Fruit fly (Drosophila melanogaster): ENCODE measurements around the gene Srlp.

Gene Srlp

dm6 chr3R:12439401-12440143, 5.7 kb downstream of the Srlp start, which contains the start of gene Desat1 (continued):
- TF ChIP-seq Trl (optimal IDR thresholded peaks at IDR 0.05) (no peak), Trl (GFP tag; optimal IDR thresholded peaks at IDR 0.05) (no peak), CG42726 (GFP tag; IDR thresholded peaks at IDR 0.05; ENCODE audit: partially characterized antibody) (peak; percentile 58; the same call in 1 of the 2 replicates), Dref (GFP tag; IDR thresholded peaks at IDR 0.05) (peak; percentile 84), CG10979 (tag; optimal IDR thresholded peaks at IDR 0.05) (no peak), Scr (GFP tag; IDR thresholded peaks at IDR 0.05; ENCODE audit: partially characterized antibody) (peak; percentile 91), CG30403 (GFP tag; optimal IDR thresholded peaks at IDR 0.05) (peak; percentile 8), NC2β (GFP tag; optimal IDR thresholded peaks at IDR 0.05) (peak; percentile 4), CG7963 (GFP tag; IDR thresholded peaks at IDR 0.05; ENCODE audit: partially characterized antibody) (peak; percentile 88), CG8924 (tag; optimal IDR thresholded peaks at IDR 0.05) (peak; percentile 34), CG11723 (GFP tag; optimal IDR thresholded peaks at IDR 0.05) (no peak), CG18476 (GFP tag; optimal IDR thresholded peaks at IDR 0.05) (no peak), CG4328 (GFP tag; optimal IDR thresholded peaks at IDR 0.05) (no peak), D19A (tag; optimal IDR thresholded peaks at IDR 0.05) (peak; percentile 55), ftz-f1 (GFP tag; optimal IDR thresholded peaks at IDR 0.05) (peak; percentile 8), sug (tag; optimal IDR thresholded peaks at IDR 0.05) (peak; percentile 22), fd64A (GFP tag; optimal IDR thresholded peaks at IDR 0.05) (no peak), nmo (GFP tag; optimal IDR thresholded peaks at IDR 0.05) (peak; percentile 22), Dek (tag; optimal IDR thresholded peaks at IDR 0.05) (no peak), CG11398 (GFP tag; optimal IDR thresholded peaks at IDR 0.05) (no peak), bbx (GFP tag; IDR thresholded peaks at IDR 0.05; ENCODE audit: partially characterized antibody) (peak; percentile 96), lilli (GFP tag; optimal IDR thresholded peaks at IDR 0.05) (no peak), pfk (GFP tag; optimal IDR thresholded peaks at IDR 0.05) (no peak), CG5245 (GFP tag; optimal IDR thresholded peaks at IDR 0.05) (no peak), CG18619 (GFP tag; optimal IDR thresholded peaks at IDR 0.05) (no peak), phol (tag; optimal IDR thresholded peaks at IDR 0.05) (peak; percentile 9), Dll (GFP tag; IDR thresholded peaks at IDR 0.05; ENCODE audit: partially characterized antibody) (peak; percentile 93), sd (tag; optimal IDR thresholded peaks at IDR 0.05) (peak; percentile 29), YL-1 (GFP tag; optimal IDR thresholded peaks at IDR 0.05) (peak; percentile 55), Eip74EF (GFP tag; optimal IDR thresholded peaks at IDR 0.05) (no peak), CG17361 (GFP tag; IDR thresholded peaks at IDR 0.05) (peak; percentile 26; the same call in 1 of the 3 replicates), CG30020 (tag; optimal IDR thresholded peaks at IDR 0.05) (peak; percentile 32), CG14860 (GFP tag; IDR thresholded peaks at IDR 0.05; ENCODE audit: partially characterized antibody) (peak; percentile 81), amos (GFP tag; IDR thresholded peaks at IDR 0.05; ENCODE audit: partially characterized antibody) (peak; percentile 93; the same call in 1 of the 2 replicates), cwo (GFP tag; optimal IDR thresholded peaks at IDR 0.05) (peak; percentile 80), CG18262 (tag; optimal IDR thresholded peaks at IDR 0.05) (no peak), Fer1 (GFP tag; optimal IDR thresholded peaks at IDR 0.05) (no peak), MESR4 (GFP tag; optimal IDR thresholded peaks at IDR 0.05) (peak; percentile 40), sens (GFP tag) (peak; percentile 69), sna (GFP tag; IDR thresholded peaks at IDR 0.05; ENCODE audit: partially characterized antibody) (peak; percentile 93), CG16813 (GFP tag; IDR thresholded peaks at IDR 0.05; ENCODE audit: partially characterized antibody) (peak; percentile 90), dan (GFP tag; IDR thresholded peaks at IDR 0.05) (no peak), CG10543 (GFP tag; optimal IDR thresholded peaks at IDR 0.05) (peak; percentile 31), CG7987 (GFP tag; optimal IDR thresholded peaks at IDR 0.05) (peak; percentile 80), CG12391 (tag; optimal IDR thresholded peaks at IDR 0.05) (peak; percentile 20), mld (GFP tag; IDR thresholded peaks at IDR 0.05; ENCODE audit: partially characterized antibody) (peak; percentile 72), nerfin-1 (tag; optimal IDR thresholded peaks at IDR 0.05) (peak; percentile 19)
